Worm (Caenorhabditis elegans): ENCODE measurements around the gene str-10.

str-10 gene

DNA sequence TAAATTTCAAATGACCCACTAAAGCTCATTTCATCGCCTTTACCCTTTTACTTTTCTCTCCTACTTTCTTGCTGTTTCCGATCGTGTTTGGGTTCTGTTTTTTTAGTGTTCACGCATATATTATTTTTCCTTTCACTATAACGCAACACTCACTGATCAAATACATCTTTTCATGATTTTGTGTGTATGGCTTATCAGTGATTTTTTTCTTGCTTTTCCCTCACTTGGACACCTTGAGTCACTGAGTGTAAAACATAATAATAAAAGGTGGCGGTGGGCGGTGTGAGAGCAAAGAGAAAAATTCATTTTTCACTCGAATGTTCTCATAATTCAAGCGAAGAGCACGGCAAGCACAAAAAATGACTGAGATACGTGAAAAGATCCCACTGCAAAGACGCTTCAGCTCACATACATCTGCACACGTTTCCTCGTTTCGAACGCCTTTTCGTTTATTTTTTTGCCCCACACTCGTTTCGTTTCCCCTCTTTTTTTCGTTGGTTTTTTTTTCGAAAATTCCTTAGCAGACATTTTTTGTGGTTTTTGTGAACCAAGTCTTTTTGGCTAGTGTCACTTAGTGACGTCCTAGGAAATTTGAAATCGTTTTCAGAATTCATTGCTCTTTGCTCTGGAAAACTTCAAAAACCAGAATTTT, 19.4 kb upstream of the str-10 start, which contains the start of gene K03A11.5:
K03A11.5 (plus strand) TSS at position 602 of the 652 bp plus-strand sequence.
- TF ChIP-seq elt-2 (tag; optimal IDR thresholded peaks at IDR 0.05) (peak; percentile 39), ceh-16 (tag; optimal IDR thresholded peaks at IDR 0.05) (no peak), egl-5 (tag; optimal IDR thresholded peaks at IDR 0.05) (peak; percentile 25)

DNA sequence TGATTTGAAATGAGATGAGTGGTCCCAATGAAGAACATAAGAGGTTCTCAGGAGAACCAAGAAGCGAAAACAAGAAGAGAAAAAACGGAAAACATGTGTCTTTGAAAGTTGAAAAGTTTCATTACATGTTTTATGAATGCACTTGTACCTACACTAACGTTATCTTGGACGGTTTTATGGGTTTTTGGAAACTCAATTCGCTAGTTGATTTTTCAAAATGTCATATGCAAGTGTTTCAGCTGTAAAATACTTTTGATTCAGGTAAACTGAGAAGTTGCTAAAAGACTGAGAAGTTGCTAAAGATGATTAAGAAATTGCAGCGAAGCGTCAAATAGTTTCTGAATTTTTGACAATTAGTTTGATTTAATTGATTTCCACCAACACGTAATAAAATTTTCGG, 11.3 kb upstream of the str-10 start, which contains the start of gene cpx-2:
cpx-2 (minus strand) TSS at position 101 of the 400 bp plus-strand sequence.
- TF ChIP-seq fkh-10 (GFP tag; optimal IDR thresholded peaks at IDR 0.05) (no peak), unc-62 (GFP tag; optimal IDR thresholded peaks at IDR 0.05) (no peak), mdl-1 (tag; optimal IDR thresholded peaks at IDR 0.05) (no peak), egl-27 (tag; optimal IDR thresholded peaks at IDR 0.05) (no peak), eor-1 (tag; optimal IDR thresholded peaks at IDR 0.05) (no peak), ceh-16 (tag; optimal IDR thresholded peaks at IDR 0.05) (no peak), lin-39 (tag; optimal IDR thresholded peaks at IDR 0.05) (no peak), zag-1 (tag; optimal IDR thresholded peaks at IDR 0.05) (no peak), elt-3 (tag; optimal IDR thresholded peaks at IDR 0.05) (no peak), nhr-23 (tag; optimal IDR thresholded peaks at IDR 0.05) (no peak), nhr-237 (tag; optimal IDR thresholded peaks at IDR 0.05) (no peak), ztf-4 (tag; optimal IDR thresholded peaks at IDR 0.05) (no peak), unc-39 (tag; optimal IDR thresholded peaks at IDR 0.05) (no peak), ztf-11 (tag; optimal IDR thresholded peaks at IDR 0.05) (no peak), fkh-2 (tag; optimal IDR thresholded peaks at IDR 0.05) (no peak)

DNA sequence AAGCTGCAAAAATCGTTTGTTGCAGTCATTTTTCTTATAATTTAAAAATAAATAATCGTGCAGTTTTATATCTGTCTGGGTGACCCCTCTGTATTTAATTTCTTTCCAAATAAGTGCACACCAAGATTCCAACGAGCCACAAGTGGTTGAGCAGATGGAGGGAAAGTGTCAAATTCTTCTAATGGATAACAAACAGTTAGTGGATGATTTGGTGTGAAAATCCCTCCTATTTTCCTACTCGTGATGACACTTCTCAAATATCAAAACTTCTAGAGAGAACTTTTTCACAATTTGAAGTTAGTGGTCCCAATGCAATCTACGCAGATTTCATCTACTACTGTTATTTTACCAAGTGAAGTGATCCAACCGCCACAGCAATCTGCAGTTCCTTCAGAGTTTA, 8.1 kb upstream of the str-10 start, which contains the start of gene ceh-28:
ceh-28 (plus strand) TSS at position 301 of the 400 bp plus-strand sequence.
- TF ChIP-seq nhr-43 (tag; optimal IDR thresholded peaks at IDR 0.05; ENCODE audit: poor library complexity, severe bottlenecking) (no peak), eor-1 (tag; optimal IDR thresholded peaks at IDR 0.05) (no peak), ceh-28 (tag; optimal IDR thresholded peaks at IDR 0.05) (no peak), jun-1 (tag; optimal IDR thresholded peaks at IDR 0.05) (no peak), egl-27 (tag; optimal IDR thresholded peaks at IDR 0.05) (no peak), fkh-2 (tag; optimal IDR thresholded peaks at IDR 0.05) (no peak), lsy-12 (tag; optimal IDR thresholded peaks at IDR 0.05) (no peak), nhr-67 (tag; optimal IDR thresholded peaks at IDR 0.05) (no peak)

DNA sequence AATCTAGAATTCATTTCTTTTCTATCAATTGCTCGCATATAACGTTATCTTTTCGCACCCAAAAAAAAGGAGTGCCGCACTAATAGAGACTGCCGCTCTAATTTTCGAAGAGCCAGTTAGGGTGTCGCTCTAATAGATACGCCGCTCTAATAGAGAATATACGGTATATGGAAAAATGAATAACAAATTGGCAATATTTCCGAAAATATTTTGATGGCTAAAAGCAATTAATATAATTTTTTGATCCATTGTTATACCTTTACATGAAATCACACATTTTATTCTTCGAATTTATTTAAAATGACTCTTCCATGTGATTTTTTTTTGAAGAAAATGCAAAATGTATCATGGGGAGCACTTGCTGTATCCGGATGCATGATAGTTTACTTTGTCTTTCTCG, 4.6 kb upstream of the str-10 start, which contains the start of gene K03A11.4:
K03A11.4 (plus strand) TSS at position 301 of the 400 bp plus-strand sequence.
- TF ChIP-seq ZK546.5 (tag; optimal IDR thresholded peaks at IDR 0.05) (no peak), nhr-77 (tag; optimal IDR thresholded peaks at IDR 0.05) (no peak), egl-5 (tag; optimal IDR thresholded peaks at IDR 0.05) (no peak)

- no peak for TF ChIP-seq snpc-4 (tag; optimal IDR thresholded peaks at IDR 0.05)
- TF ChIP-seq nhr-67 (tag; optimal IDR thresholded peaks at IDR 0.05), result no peak
- no peak for TF ChIP-seq daf-12 (tag; optimal IDR thresholded peaks at IDR 0.05)
- TF ChIP-seq ceh-28 (tag; optimal IDR thresholded peaks at IDR 0.05), result no peak
- no peak for TF ChIP-seq aly-2 (tag; optimal IDR thresholded peaks at IDR 0.05)
- TF ChIP-seq unc-39 (tag; optimal IDR thresholded peaks at IDR 0.05), result no peak
- no peak for TF ChIP-seq ZK546.5 (tag; optimal IDR thresholded peaks at IDR 0.05)
- no peak for TF ChIP-seq pha-4 (tag; optimal IDR thresholded peaks at IDR 0.05)
- no peak for TF ChIP-seq R02D3.7 (tag; optimal IDR thresholded peaks at IDR 0.05)
- no peak for TF ChIP-seq nhr-43 (tag; optimal IDR thresholded peaks at IDR 0.05; ENCODE audit: poor library complexity, severe bottlenecking)
- no peak for TF ChIP-seq egl-27 (tag; optimal IDR thresholded peaks at IDR 0.05)
Observed at ce11 chrX:13084273-13084672, 1.8 kb downstream of the str-10 start, which contains the start of gene R03G8.1. Gene R03G8.1 (plus strand): TSS chrX:13084573.

ce11 chrX:13088539-13088938, 6.1 kb downstream of the str-10 start:
- TF ChIP-seq egl-5 (tag; optimal IDR thresholded peaks at IDR 0.05) (no peak), daf-12 (tag; optimal IDR thresholded peaks at IDR 0.05) (no peak), nhr-28 (tag; optimal IDR thresholded peaks at IDR 0.05) (no peak), ZK546.5 (tag; optimal IDR thresholded peaks at IDR 0.05) (no peak), ztf-4 (tag; optimal IDR thresholded peaks at IDR 0.05) (no peak), nfya-1 (tag; optimal IDR thresholded peaks at IDR 0.05; ENCODE audit: insufficient read depth) (no peak), pqm-1 (tag; optimal IDR thresholded peaks at IDR 0.05) (peak; percentile 53), elt-2 (tag; optimal IDR thresholded peaks at IDR 0.05) (peak; percentile 59)

Measured in whole organism, L3 larva.